Fruit fly (Drosophila melanogaster) S2 (cell line): ENCODE data around the gene CG5715.

ENCODE experiments used
- CG8478 ChIP-seq: fragments of >200 bp; optimal IDR thresholded peaks from 2 replicates; lab custom pipeline; 2018
- CTCF ChIP-seq, 2 experiments: fragments of >200 bp; optimal IDR thresholded peaks; 2 replicates each; lab custom pipeline; 2018

- no peak for TF ChIP-seq CTCF (optimal IDR thresholded peaks at IDR 0.05; lab: Kevin White, UChicago)
- no peak for TF ChIP-seq CG8478 (lab: Kevin White, UChicago)
These were observed 21.4 kb downstream of the CG5715 start, which contains the start of gene Orct2 for dm6 chr3R:24272775-24273290.
